Worm (Caenorhabditis elegans): ENCODE results near the gene Y67A10A.7.

Gene Y67A10A.7

DNA sequence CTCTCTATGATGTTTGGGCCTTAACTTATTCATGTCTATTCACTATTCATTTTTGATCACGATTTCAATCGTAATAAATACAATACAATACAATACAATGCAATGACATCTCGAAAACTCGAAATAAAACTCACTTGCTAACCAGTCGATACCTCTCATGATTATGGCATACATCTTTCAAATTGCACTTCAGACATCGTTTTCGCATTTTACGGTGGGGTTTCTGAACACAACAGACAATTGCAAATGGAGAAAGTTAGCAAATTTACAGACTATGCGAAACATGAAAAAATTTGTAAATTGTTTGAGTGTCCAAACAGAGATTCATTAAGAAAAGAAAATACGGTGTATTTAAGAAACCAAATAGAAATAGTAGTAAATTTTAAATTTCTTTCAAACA lies 9.6 kb downstream of the Y67A10A.7 start, which contains the start of gene paqr-3:
Gene paqr-3, minus strand, starts transcription at position 210 of the 400 bp plus-strand sequence.
- TF ChIP-seq snpc-1.2 (GFP tag; IDR thresholded peaks at IDR 0.05) (peak; percentile 78), D1046.2 (GFP tag; IDR thresholded peaks at IDR 0.05) (no peak)

ce11 chrIV:14384194-14384593 lies 10.3 kb downstream of the Y67A10A.7 start:
- TF ChIP-seq gei-8 (GFP tag; optimal IDR thresholded peaks at IDR 0.05) = no peak
- TF ChIP-seq tra-1 (GFP tag; IDR thresholded peaks at IDR 0.05) = no peak
- TF ChIP-seq attf-4 (tag; optimal IDR thresholded peaks at IDR 0.05) = no peak
- no peak for TF ChIP-seq zfp-3 (GFP tag; conservative IDR thresholded peaks at IDR 0.05)
- no peak for TF ChIP-seq lin-1 (GFP tag; IDR thresholded peaks at IDR 0.05)
- peak in 1 of 2 experiments; percentile 56 for TF ChIP-seq unc-62 (GFP tag; optimal IDR thresholded peaks at IDR 0.05 in 1 of 2)
- no peak for TF ChIP-seq unc-62 (tag; optimal IDR thresholded peaks at IDR 0.05)
- no peak for TF ChIP-seq aly-2 (tag; optimal IDR thresholded peaks at IDR 0.05)
- TF ChIP-seq sdz-12 (GFP tag; optimal IDR thresholded peaks at IDR 0.05) = no peak

DNA sequence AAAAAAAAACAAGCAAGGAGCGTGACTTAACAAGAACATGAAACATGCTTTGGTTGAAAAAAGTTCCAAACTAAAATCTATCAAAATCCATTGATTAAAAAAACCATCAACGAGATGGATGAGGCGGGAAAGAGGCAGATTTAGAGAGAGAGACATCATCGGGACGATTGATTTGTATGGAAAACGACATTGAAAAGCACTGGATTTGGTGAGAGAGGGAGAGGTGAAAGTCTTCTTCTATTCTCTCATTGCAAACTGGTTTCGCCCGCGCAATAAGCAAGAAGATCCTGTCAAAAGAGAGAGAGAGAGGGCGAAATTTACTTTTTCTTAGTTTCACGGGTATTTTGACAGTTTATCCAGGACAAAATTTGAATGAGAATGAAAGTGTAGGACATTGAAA lies 11.2 kb downstream of the Y67A10A.7 start:
- TF ChIP-seq ama-1 (optimal IDR thresholded peaks at IDR 0.05) (no peak), zfp-3 (GFP tag; conservative IDR thresholded peaks at IDR 0.05) (no peak), sdz-12 (GFP tag; optimal IDR thresholded peaks at IDR 0.05) (no peak), R02D3.7 (tag; optimal IDR thresholded peaks at IDR 0.05) (no peak), nhr-41 (GFP tag; IDR thresholded peaks at IDR 0.05) (no peak), nhr-28 (tag; optimal IDR thresholded peaks at IDR 0.05) (peak; percentile 1), aha-1 (tag) (peak; percentile 14), duxl-1 (tag; optimal IDR thresholded peaks at IDR 0.05; ENCODE audit: poor library complexity) (no peak), egl-43 (GFP tag; IDR thresholded peaks at IDR 0.05) (no peak)

- TF ChIP-seq snpc-1.2 (GFP tag; IDR thresholded peaks at IDR 0.05) = peak; percentile 96
- TF ChIP-seq pha-4 (GFP tag; IDR thresholded peaks at IDR 0.05) = 0 out of 2 replicates have a peak, but pooled peaks have one; percentile 26
- no peak for TF ChIP-seq pha-4 (tag; optimal IDR thresholded peaks at IDR 0.05)
- TF ChIP-seq lin-1 (GFP tag; IDR thresholded peaks at IDR 0.05) = no peak
- TF ChIP-seq sdz-12 (GFP tag; optimal IDR thresholded peaks at IDR 0.05) = no peak
- no peak for TF ChIP-seq nhr-10 (tag; optimal IDR thresholded peaks at IDR 0.05)
- no peak for TF ChIP-seq F37D6.2 (tag; optimal IDR thresholded peaks at IDR 0.05)
- no peak for TF ChIP-seq nhr-6 (tag; optimal IDR thresholded peaks at IDR 0.05)
- no peak for TF ChIP-seq nhr-111 (GFP tag; optimal IDR thresholded peaks at IDR 0.05)
- TF ChIP-seq ceh-20 (GFP tag; IDR thresholded peaks at IDR 0.05) = no peak
- TF ChIP-seq lin-13 (GFP tag; optimal IDR thresholded peaks at IDR 0.05) = no peak
- no peak for TF ChIP-seq F44E2.7 (GFP tag; IDR thresholded peaks at IDR 0.05)
- TF ChIP-seq lin-38 (GFP tag; IDR thresholded peaks at IDR 0.05) = peak; percentile 48; the same call in 1 of the 2 replicates
- peak; percentile 80 for TF ChIP-seq set-16 (GFP tag; IDR thresholded peaks at IDR 0.05)
- no peak for TF ChIP-seq lin-39 (tag; optimal IDR thresholded peaks at IDR 0.05)
- no peak for TF ChIP-seq nhr-48 (tag; optimal IDR thresholded peaks at IDR 0.05)
- TF ChIP-seq ceh-82 (tag; optimal IDR thresholded peaks at IDR 0.05) = no peak
- no peak for TF ChIP-seq gei-8 (GFP tag; optimal IDR thresholded peaks at IDR 0.05)
- TF ChIP-seq zip-2 (tag; optimal IDR thresholded peaks at IDR 0.05) = no peak
- TF ChIP-seq mdt-29 (GFP tag; IDR thresholded peaks at IDR 0.05) = 0 out of 2 replicates have a peak, but pooled peaks have one; percentile 18
- TF ChIP-seq zag-1 (tag; optimal IDR thresholded peaks at IDR 0.05) = no peak
- no peak for TF ChIP-seq daf-12 (tag; optimal IDR thresholded peaks at IDR 0.05)
- no peak for TF ChIP-seq zfp-3 (GFP tag; conservative IDR thresholded peaks at IDR 0.05)
- TF ChIP-seq T20F7.1 (GFP tag; optimal IDR thresholded peaks at IDR 0.05) = no peak
- TF ChIP-seq ces-1 (GFP tag; optimal IDR thresholded peaks at IDR 0.05) = no peak
- TF ChIP-seq T26A8.4 (GFP tag; IDR thresholded peaks at IDR 0.05) = no peak
- TF ChIP-seq fos-1 (tag; optimal IDR thresholded peaks at IDR 0.05) = no peak
- TF ChIP-seq fkh-10 (GFP tag; optimal IDR thresholded peaks at IDR 0.05) = no peak
- TF ChIP-seq nhr-11 (tag; optimal IDR thresholded peaks at IDR 0.05) = no peak
- no peak for TF ChIP-seq hmg-1.1 (GFP tag; IDR thresholded peaks at IDR 0.05)
- no peak for TF ChIP-seq dve-1 (tag; optimal IDR thresholded peaks at IDR 0.05; ENCODE audit: insufficient read depth)
These were observed 14.0 kb downstream of the Y67A10A.7 start for ce11 chrIV:14387766-14388553.

All from whole organism, L4 larva.